Worm (Caenorhabditis elegans): Measurements from ENCODE around the gene F40F12.9.

- TF ChIP-seq elt-1 (tag; optimal IDR thresholded peaks at IDR 0.05; ENCODE audit: borderline replicate concordance, insufficient read depth) (no peak), mab-5 (tag; optimal IDR thresholded peaks at IDR 0.05) (no peak), nhr-28 (tag; optimal IDR thresholded peaks at IDR 0.05) (no peak), pha-4 (tag; optimal IDR thresholded peaks at IDR 0.05) (no peak), lin-13 (tag; optimal IDR thresholded peaks at IDR 0.05) (no peak), zip-8 (tag; optimal IDR thresholded peaks at IDR 0.05) (no peak), ztf-11 (tag; optimal IDR thresholded peaks at IDR 0.05) (no peak), unc-62 (GFP tag; optimal IDR thresholded peaks at IDR 0.05) (no peak), tbx-8 (GFP tag; optimal IDR thresholded peaks at IDR 0.05) (no peak)
Observed at ce11 chrIII:9912998-9913397, 1.9 kb downstream of the F40F12.9 start.
